Fruit fly (Drosophila melanogaster): ENCODE results near the gene CG3587.
A peak's percentile ranks its signal among the peaks of the same experiment; 100 is the strongest.

The CG3587 gene

DNA sequence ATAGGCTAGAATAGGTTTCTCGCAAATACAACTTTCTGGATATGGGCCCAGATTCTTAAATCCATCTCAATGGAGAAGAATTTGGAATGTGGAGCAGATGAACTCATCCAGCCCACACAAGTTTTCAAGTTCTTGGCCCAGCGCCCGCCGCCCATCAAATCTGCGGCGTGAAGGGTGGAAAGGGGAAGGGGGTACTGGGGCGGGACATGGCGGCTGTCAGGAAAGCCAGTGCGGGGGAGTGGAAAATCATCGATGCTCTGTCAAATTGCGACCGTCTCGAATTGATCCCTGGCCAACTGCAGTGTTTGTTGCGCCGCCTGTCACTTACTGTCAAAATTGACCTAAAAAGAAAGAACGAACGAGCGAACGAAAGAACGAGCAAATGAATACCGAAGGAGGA lies 45.4 kb downstream of the CG3587 start:
- TF ChIP-seq Hr4 (GFP tag; optimal IDR thresholded peaks at IDR 0.05), result no peak
- no peak for TF ChIP-seq Hr38 (GFP tag; optimal IDR thresholded peaks at IDR 0.05)
- no peak for TF ChIP-seq CG9139 (GFP tag; optimal IDR thresholded peaks at IDR 0.05)
- no peak for TF ChIP-seq net (GFP tag; optimal IDR thresholded peaks at IDR 0.05)
- TF ChIP-seq CG8319 (GFP tag; optimal IDR thresholded peaks at IDR 0.05), result no peak
- TF ChIP-seq CG6792 (GFP tag; optimal IDR thresholded peaks at IDR 0.05), result no peak
- no peak for TF ChIP-seq Met (GFP tag; optimal IDR thresholded peaks at IDR 0.05)
- no peak for TF ChIP-seq spab (GFP tag; optimal IDR thresholded peaks at IDR 0.05)
- TF ChIP-seq eg (GFP tag; IDR thresholded peaks at IDR 0.05), result no peak
- TF ChIP-seq CG16779 (tag; optimal IDR thresholded peaks at IDR 0.05), result no peak

DNA sequence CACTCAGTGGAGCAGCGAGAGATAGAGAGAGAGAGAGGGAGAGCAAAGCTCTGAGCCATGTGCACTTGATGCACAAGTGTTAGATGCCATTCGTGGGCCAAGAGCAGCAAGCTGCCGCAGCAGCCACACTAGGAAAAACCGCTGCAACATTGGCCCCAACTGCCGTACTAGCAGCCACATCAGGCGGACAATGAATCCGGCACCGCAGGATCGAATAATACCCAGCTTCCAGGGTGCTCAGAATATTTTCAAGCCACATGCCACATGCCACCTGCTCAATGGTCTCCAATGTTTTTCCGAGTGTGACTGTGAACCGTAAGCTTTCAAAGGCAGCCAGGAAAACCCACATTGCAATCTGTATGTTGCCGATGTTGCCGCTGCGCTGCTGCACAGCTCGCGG lies 48.6 kb downstream of the CG3587 start:
- no peak for TF ChIP-seq CG6808 (GFP tag; optimal IDR thresholded peaks at IDR 0.05)
- peak; percentile 59 for TF ChIP-seq pdm3 (GFP tag; optimal IDR thresholded peaks at IDR 0.05)
- TF ChIP-seq lz (GFP tag; optimal IDR thresholded peaks at IDR 0.05), result peak; percentile 3
- TF ChIP-seq eg (GFP tag; IDR thresholded peaks at IDR 0.05), result peak; percentile 96
- TF ChIP-seq Lpt (GFP tag; optimal IDR thresholded peaks at IDR 0.05), result peak; percentile 86
- peak; percentile 92 for TF ChIP-seq CG15336 (GFP tag; IDR thresholded peaks at IDR 0.05)
- no peak for TF ChIP-seq spab (GFP tag; optimal IDR thresholded peaks at IDR 0.05)
- TF ChIP-seq net (GFP tag; optimal IDR thresholded peaks at IDR 0.05), result peak; percentile 67
- no peak for TF ChIP-seq CG8632 (GFP tag; optimal IDR thresholded peaks at IDR 0.05)
- no peak for TF ChIP-seq Ets21C (GFP tag; optimal IDR thresholded peaks at IDR 0.05)
- TF ChIP-seq CG3032 (tag; optimal IDR thresholded peaks at IDR 0.05), result no peak
- no peak for TF ChIP-seq Eip93F (GFP tag; optimal IDR thresholded peaks at IDR 0.05)
- TF ChIP-seq ss (GFP tag; optimal IDR thresholded peaks at IDR 0.05), result no peak
- peak; percentile 84 for TF ChIP-seq dac (GFP tag; optimal IDR thresholded peaks at IDR 0.05)
- TF ChIP-seq CG34406 (GFP tag; optimal IDR thresholded peaks at IDR 0.05), result no peak
- no peak for TF ChIP-seq Sox102F (GFP tag; optimal IDR thresholded peaks at IDR 0.05)
- TF ChIP-seq CG1621 (tag; optimal IDR thresholded peaks at IDR 0.05), result no peak
- peak; percentile 45 for TF ChIP-seq CG3919 (GFP tag; optimal IDR thresholded peaks at IDR 0.05)
- TF ChIP-seq topi (GFP tag; optimal IDR thresholded peaks at IDR 0.05), result no peak
- TF ChIP-seq CG10631 (GFP tag; optimal IDR thresholded peaks at IDR 0.05), result peak; percentile 49
- TF ChIP-seq CG11762 (GFP tag; optimal IDR thresholded peaks at IDR 0.05; ENCODE audit: insufficient read depth), result peak; percentile 31
- TF ChIP-seq CG31627 (GFP tag; optimal IDR thresholded peaks at IDR 0.05), result no peak
- no peak for TF ChIP-seq Blimp-1 (GFP tag; optimal IDR thresholded peaks at IDR 0.05)
- no peak for TF ChIP-seq Ets96B (tag; optimal IDR thresholded peaks at IDR 0.05)
- TF ChIP-seq vri (GFP tag; optimal IDR thresholded peaks at IDR 0.05), result no peak
- TF ChIP-seq fd59A (GFP tag; optimal IDR thresholded peaks at IDR 0.05), result no peak
- TF ChIP-seq dsx (GFP tag; optimal IDR thresholded peaks at IDR 0.05; ENCODE audit: poor library complexity, severe bottlenecking), result no peak
- TF ChIP-seq CG8319 (GFP tag; optimal IDR thresholded peaks at IDR 0.05), result no peak
- no peak for TF ChIP-seq Eip75B (GFP tag; optimal IDR thresholded peaks at IDR 0.05)
- TF ChIP-seq achi (GFP tag; optimal IDR thresholded peaks at IDR 0.05), result peak; percentile 55
- no peak for TF ChIP-seq CG10669 (GFP tag; optimal IDR thresholded peaks at IDR 0.05)
- peak; percentile 90 for TF ChIP-seq Hr4 (GFP tag; optimal IDR thresholded peaks at IDR 0.05)
- no peak for TF ChIP-seq fkh (GFP tag; optimal IDR thresholded peaks at IDR 0.05)
- TF ChIP-seq CG11902 (GFP tag; optimal IDR thresholded peaks at IDR 0.05), result no peak
- no peak for TF ChIP-seq Sox15 (GFP tag; optimal IDR thresholded peaks at IDR 0.05)
- TF ChIP-seq CG6276 (GFP tag; optimal IDR thresholded peaks at IDR 0.05), result peak; percentile 86
- no peak for TF ChIP-seq fd85E (GFP tag; optimal IDR thresholded peaks at IDR 0.05)
- no peak for TF ChIP-seq CG6792 (GFP tag; optimal IDR thresholded peaks at IDR 0.05)
- peak; percentile 88 for TF ChIP-seq CG6163 (GFP tag; IDR thresholded peaks at IDR 0.05)
- peak; percentile 88 for TF ChIP-seq Gug (GFP tag; IDR thresholded peaks at IDR 0.05)
- peak; percentile 53 for TF ChIP-seq Sox14 (GFP tag; optimal IDR thresholded peaks at IDR 0.05)
- no peak for TF ChIP-seq Hr39 (GFP tag; optimal IDR thresholded peaks at IDR 0.05)
- TF ChIP-seq CG4318 (GFP tag; optimal IDR thresholded peaks at IDR 0.05), result peak; percentile 85
- TF ChIP-seq esn (GFP tag; optimal IDR thresholded peaks at IDR 0.05), result no peak
- TF ChIP-seq CG16779 (tag; optimal IDR thresholded peaks at IDR 0.05), result peak; percentile 20
- no peak for TF ChIP-seq Smox (GFP tag; optimal IDR thresholded peaks at IDR 0.05)
- TF ChIP-seq Met (GFP tag; optimal IDR thresholded peaks at IDR 0.05), result no peak

Data from whole organism, prepupa.